Worm (Caenorhabditis elegans) whole organism, L4 larva: ENCODE measurements around the gene klf-1.

Experiments used
- ZK546.5 ChIP-seq, 2 experiments: sonication (generic microtip); optimal IDR thresholded peaks; 2 replicates each; lab custom pipeline; 2017; ENCODE audit warnings: missing biosample characterization in 2 of 2, missing genetic modification characterization in 2 of 2
- ceh-82 ChIP-seq: sonication (generic microtip); optimal IDR thresholded peaks from 2 replicates; lab custom pipeline; 2017; ENCODE audit warnings: missing biosample characterization, missing genetic modification characterization
- lsy-2 ChIP-seq, 2 experiments: fragments of 150-350 bp in 1 of 2; sonication (generic microtip) in 1 of 2; optimal IDR thresholded peaks; 2 replicates each; lab custom pipeline; 2014 to 2017; ENCODE audit warnings: missing biosample characterization in 2 of 2, missing genetic modification characterization in 2 of 2
- nhr-10 ChIP-seq: fragments of 150-350 bp; optimal IDR thresholded peaks from 2 replicates; lab custom pipeline; 2014; ENCODE audit warnings: missing biosample characterization, missing genetic modification characterization
- pqm-1 ChIP-seq: sonication (generic microtip); optimal IDR thresholded peaks from 2 replicates; lab custom pipeline; 2017; ENCODE audit warnings: missing biosample characterization, missing genetic modification characterization
- saeg-2 ChIP-seq: fragments of 200-800 bp; sonication (Bioruptor generic); IDR thresholded peaks from 2 replicates; pipeline ENCODE4 v1.3.6; 2022; ENCODE audit warnings: missing genetic modification reagents, missing genetic modification characterization, missing compliant biosample characterization
- ztf-11 ChIP-seq: fragments of 150-350 bp; optimal IDR thresholded peaks from 2 replicates; lab custom pipeline; 2014; ENCODE audit warnings: missing biosample characterization, missing genetic modification characterization

ce11 chrIII:2826770-2827169, 47.8 kb upstream of the klf-1 start, which contains the start of gene Y71H2AM.1:
- TF ChIP-seq ZK546.5 (tag; optimal IDR thresholded peaks at IDR 0.05; lab: Kevin White, UChicago), result no peak
- no peak for TF ChIP-seq pqm-1 (tag; lab: Kevin White, UChicago)
- no peak for TF ChIP-seq lsy-2 (tag; optimal IDR thresholded peaks at IDR 0.05; lab: Kevin White, UChicago)
- TF ChIP-seq ceh-82 (tag; lab: Kevin White, UChicago), result no peak
- TF ChIP-seq nhr-10 (tag; lab: Kevin White, UChicago), result no peak
- TF ChIP-seq ztf-11 (tag; lab: Kevin White, UChicago), result no peak
- TF ChIP-seq saeg-2, result no peak
